Fruit fly (Drosophila melanogaster) whole organism: ENCODE data around the gene Ptp61F.

Source experiments
- CG8478 ChIP-seq: fragments of >200 bp; optimal IDR thresholded peaks from 2 replicates; lab custom pipeline; 2018; ENCODE audit warnings: inconsistent platforms
- EcR ChIP-seq, 2 experiments: fragments of >200 bp; optimal IDR thresholded peaks; 2 replicates each; lab custom pipeline; 2017; ENCODE audit warnings: missing biosample characterization in 2 of 2, missing genetic modification characterization in 2 of 2, missing genetic modification reagents in 2 of 2
- psq ChIP-seq: fragments of >200 bp; optimal IDR thresholded peaks from 2 replicates; lab custom pipeline; 2017
- usp ChIP-seq: fragments of >200 bp; optimal IDR thresholded peaks from 2 replicates; lab custom pipeline; 2017; ENCODE audit warnings: missing biosample characterization, missing genetic modification characterization, mixed read lengths

DNA sequence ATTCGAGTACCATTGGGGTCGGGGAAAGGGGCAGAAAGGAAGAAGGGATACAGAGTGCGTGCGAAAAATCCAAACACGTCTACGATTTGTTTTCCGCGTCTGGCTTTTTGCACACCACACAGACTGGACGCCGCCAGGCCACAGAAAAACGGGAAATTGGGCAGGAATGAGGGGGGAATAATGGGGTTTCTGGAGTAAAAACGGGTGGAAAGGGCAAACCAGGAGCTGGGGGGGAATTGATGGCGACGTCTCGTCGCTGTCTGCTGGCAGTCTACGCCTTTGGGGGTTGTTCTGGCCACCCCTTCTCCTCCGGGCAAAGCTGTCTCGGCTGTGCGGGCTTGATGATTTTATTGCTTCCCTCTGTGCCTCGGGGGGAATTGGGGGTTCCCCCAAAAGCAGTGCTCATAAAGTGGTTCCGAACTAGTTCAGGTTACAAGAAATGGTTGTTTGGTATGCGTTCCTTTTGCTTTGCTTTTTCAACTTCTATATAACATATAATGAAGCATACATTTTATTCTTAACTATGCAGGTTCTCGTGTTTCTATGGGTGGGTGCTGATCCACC is 89.3 kb downstream of the Ptp61F start:
- TF ChIP-seq usp (GFP tag; lab: Kevin White, UChicago) = no peak
- no peak for TF ChIP-seq CG8478
- TF ChIP-seq EcR (GFP tag; optimal IDR thresholded peaks at IDR 0.05; lab: Kevin White, UChicago) = no peak
- no peak for TF ChIP-seq psq (lab: Kevin White, UChicago)
